Fruit fly (Drosophila melanogaster): ENCODE measurements around the gene Nek2.

DNA sequence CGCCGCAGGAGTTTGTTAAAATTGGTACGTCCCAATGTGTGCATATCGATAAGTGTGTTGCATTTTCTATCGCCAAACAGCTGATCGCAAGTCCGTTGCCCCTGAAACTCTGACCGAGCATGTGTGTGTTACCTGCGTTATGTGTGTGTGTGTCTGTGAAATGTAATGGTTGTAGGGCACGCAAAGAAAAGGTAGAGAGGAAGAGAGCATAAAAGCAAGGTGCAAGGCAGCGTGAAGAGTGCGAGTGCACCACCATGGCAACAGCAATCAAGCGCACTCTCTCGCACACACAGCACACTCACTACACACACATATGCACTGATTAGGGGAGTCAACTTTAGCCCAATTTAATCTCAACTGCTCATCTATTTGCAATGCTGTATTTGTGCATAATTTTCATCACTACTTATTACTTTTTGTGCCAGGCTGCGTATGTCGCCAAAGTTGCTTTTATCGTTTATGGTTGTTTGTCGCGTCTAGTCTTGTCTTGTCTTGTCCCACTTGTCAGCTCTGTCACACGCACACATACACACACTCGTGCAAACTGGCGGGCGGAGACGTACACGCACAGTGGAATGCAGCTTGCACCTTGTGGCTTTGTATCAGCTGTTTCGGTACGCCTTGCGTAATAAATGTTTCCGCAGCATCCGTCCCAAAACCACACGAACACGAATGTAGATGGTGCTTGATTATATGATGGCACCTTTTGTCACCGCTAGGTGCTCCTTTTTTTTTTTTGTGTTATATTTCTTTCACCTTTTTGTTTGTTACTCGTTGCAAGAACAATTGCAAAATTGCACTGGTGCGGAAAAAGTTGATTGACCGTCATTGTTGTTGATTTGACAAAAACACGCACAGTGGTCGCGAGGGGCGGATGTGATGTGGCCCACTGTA is 46.4 kb upstream of the Nek2 start:
- peak; percentile 68 for TF ChIP-seq CG17328 (GFP tag; IDR thresholded peaks at IDR 0.05)
- peak; percentile 78 for TF ChIP-seq NC2α (GFP tag; optimal IDR thresholded peaks at IDR 0.05)
- peak; percentile 65 for TF ChIP-seq lab (GFP tag; optimal IDR thresholded peaks at IDR 0.05)
- TF ChIP-seq CG17802 (tag; optimal IDR thresholded peaks at IDR 0.05), result peak; percentile 60
- TF ChIP-seq so (GFP tag; IDR thresholded peaks at IDR 0.05), result peak; percentile 59; the same call in 1 of the 3 replicates
- peak; percentile 67; the same call in 1 of the 2 replicates for TF ChIP-seq gt (GFP tag; IDR thresholded peaks at IDR 0.05)
- TF ChIP-seq Gsc (GFP tag; IDR thresholded peaks at IDR 0.05), result no peak; the same call in none of the 2 replicates
- TF ChIP-seq CG31224 (GFP tag; IDR thresholded peaks at IDR 0.05), result no peak

All from whole organism, embryonic.